Worm (Caenorhabditis elegans): ENCODE results near the gene xrn-2.

The xrn-2 gene

ce11 chrII:14129191-14129590 is 26.4 kb upstream of the xrn-2 start:
- no peak for TF ChIP-seq ceh-36 (tag; optimal IDR thresholded peaks at IDR 0.05)
- no peak for TF ChIP-seq ceh-13 (GFP tag; optimal IDR thresholded peaks at IDR 0.05)
- TF ChIP-seq F13C5.2 (tag; optimal IDR thresholded peaks at IDR 0.05), result no peak
- TF ChIP-seq tra-4 (tag; optimal IDR thresholded peaks at IDR 0.05), result no peak
- no peak for TF ChIP-seq hmg-4 (GFP tag; optimal IDR thresholded peaks at IDR 0.05)
- TF ChIP-seq scrt-1 (GFP tag; IDR thresholded peaks at IDR 0.05), result no peak
- no peak for TF ChIP-seq ama-1 (optimal IDR thresholded peaks at IDR 0.05)
- no peak for TF ChIP-seq B0310.2 (tag; optimal IDR thresholded peaks at IDR 0.05)
- no peak for TF ChIP-seq pes-1 (GFP tag; IDR thresholded peaks at IDR 0.05)
- TF ChIP-seq tbx-37 (GFP tag; conservative IDR thresholded peaks at IDR 0.05), result no peak
- no peak for TF ChIP-seq aly-1 (tag; optimal IDR thresholded peaks at IDR 0.05)
- TF ChIP-seq hmbx-1 (tag; optimal IDR thresholded peaks at IDR 0.05), result no peak
- TF ChIP-seq tbx-11 (GFP tag; IDR thresholded peaks at IDR 0.05), result no peak
- TF ChIP-seq ets-7 (tag; optimal IDR thresholded peaks at IDR 0.05), result no peak
- no peak for TF ChIP-seq hnd-1 (tag; optimal IDR thresholded peaks at IDR 0.05)
- no peak for TF ChIP-seq sea-1 (GFP tag; conservative IDR thresholded peaks at IDR 0.05)
- TF ChIP-seq flt-1 (GFP tag; IDR thresholded peaks at IDR 0.05), result no peak

ce11 chrII:14132733-14133132 is 22.8 kb upstream of the xrn-2 start, which contains the start of gene algn-3:
algn-3 (minus strand) TSS chrII:14132833.
- TF ChIP-seq hnd-1 (tag; optimal IDR thresholded peaks at IDR 0.05), result no peak
- no peak for TF ChIP-seq ceh-13 (GFP tag; optimal IDR thresholded peaks at IDR 0.05)
- no peak for TF ChIP-seq flt-1 (GFP tag; IDR thresholded peaks at IDR 0.05)
- TF ChIP-seq pes-1 (GFP tag; IDR thresholded peaks at IDR 0.05), result no peak
- no peak for TF ChIP-seq sea-1 (GFP tag; conservative IDR thresholded peaks at IDR 0.05)
- no peak for TF ChIP-seq hmg-4 (GFP tag; optimal IDR thresholded peaks at IDR 0.05)
- TF ChIP-seq ceh-36 (tag; optimal IDR thresholded peaks at IDR 0.05), result no peak
- TF ChIP-seq tbx-37 (GFP tag; conservative IDR thresholded peaks at IDR 0.05), result no peak
- TF ChIP-seq ets-7 (tag; optimal IDR thresholded peaks at IDR 0.05), result no peak
- TF ChIP-seq aly-1 (tag; optimal IDR thresholded peaks at IDR 0.05), result no peak
- TF ChIP-seq B0310.2 (tag; optimal IDR thresholded peaks at IDR 0.05), result no peak
- no peak for TF ChIP-seq ama-1 (optimal IDR thresholded peaks at IDR 0.05)
- TF ChIP-seq tra-4 (tag; optimal IDR thresholded peaks at IDR 0.05), result no peak

- TF ChIP-seq aly-1 (tag; optimal IDR thresholded peaks at IDR 0.05) (no peak), ets-7 (tag; optimal IDR thresholded peaks at IDR 0.05) (no peak), pes-1 (GFP tag; IDR thresholded peaks at IDR 0.05) (no peak), flt-1 (GFP tag; IDR thresholded peaks at IDR 0.05) (no peak), hmg-4 (GFP tag; optimal IDR thresholded peaks at IDR 0.05) (no peak), B0310.2 (tag; optimal IDR thresholded peaks at IDR 0.05) (no peak)
These were observed 19.3 kb upstream of the xrn-2 start for ce11 chrII:14136302-14136701.

ce11 chrII:14137538-14137937 is 18.0 kb upstream of the xrn-2 start, which contains the start of gene K09E4.1:
K09E4.1 (plus strand) TSS chrII:14137838.
- TF ChIP-seq hmg-4 (GFP tag; optimal IDR thresholded peaks at IDR 0.05), result no peak
- no peak for TF ChIP-seq F13C5.2 (tag; optimal IDR thresholded peaks at IDR 0.05)
- no peak for TF ChIP-seq hmbx-1 (tag; optimal IDR thresholded peaks at IDR 0.05)
- TF ChIP-seq aly-1 (tag; optimal IDR thresholded peaks at IDR 0.05), result no peak
- no peak for TF ChIP-seq ets-7 (tag; optimal IDR thresholded peaks at IDR 0.05)
- no peak for TF ChIP-seq tbx-37 (GFP tag; conservative IDR thresholded peaks at IDR 0.05)
- no peak for TF ChIP-seq pes-1 (GFP tag; IDR thresholded peaks at IDR 0.05)
- TF ChIP-seq scrt-1 (GFP tag; IDR thresholded peaks at IDR 0.05), result no peak
- TF ChIP-seq ceh-13 (GFP tag; optimal IDR thresholded peaks at IDR 0.05), result no peak
- no peak for TF ChIP-seq ceh-36 (tag; optimal IDR thresholded peaks at IDR 0.05)
- TF ChIP-seq tbx-11 (GFP tag; IDR thresholded peaks at IDR 0.05), result no peak
- TF ChIP-seq tra-4 (tag; optimal IDR thresholded peaks at IDR 0.05), result no peak

ce11 chrII:14138849-14139419 is 16.6 kb upstream of the xrn-2 start:
- no peak for TF ChIP-seq tra-4 (tag; optimal IDR thresholded peaks at IDR 0.05)
- no peak for TF ChIP-seq F13C5.2 (tag; optimal IDR thresholded peaks at IDR 0.05)
- no peak for TF ChIP-seq B0310.2 (tag; optimal IDR thresholded peaks at IDR 0.05)
- TF ChIP-seq ceh-36 (tag; optimal IDR thresholded peaks at IDR 0.05), result no peak
- TF ChIP-seq ets-7 (tag; optimal IDR thresholded peaks at IDR 0.05), result no peak
- no peak for TF ChIP-seq aly-1 (tag; optimal IDR thresholded peaks at IDR 0.05)
- no peak for TF ChIP-seq scrt-1 (GFP tag; IDR thresholded peaks at IDR 0.05)
- TF ChIP-seq tbx-37 (GFP tag; conservative IDR thresholded peaks at IDR 0.05), result no peak

ce11 chrII:14142098-14142554 is 13.4 kb upstream of the xrn-2 start, which contains the start of gene cacn-1:
cacn-1 (minus strand) TSS chrII:14142148.
- 0 out of 2 replicates have a peak, but pooled peaks have one; percentile 21 for TF ChIP-seq flt-1 (GFP tag; IDR thresholded peaks at IDR 0.05)

ce11 chrII:14143838-14144268 is 11.7 kb upstream of the xrn-2 start, which contains the start of gene W03H9.2:
W03H9.2 (minus strand) TSS chrII:14143869.
- 0 out of 2 replicates have a peak, but pooled peaks have one; percentile 49 for TF ChIP-seq flt-1 (GFP tag; IDR thresholded peaks at IDR 0.05)
- TF ChIP-seq ceh-36 (tag; optimal IDR thresholded peaks at IDR 0.05), result no peak
- TF ChIP-seq hnd-1 (tag; optimal IDR thresholded peaks at IDR 0.05), result peak; percentile 55
- TF ChIP-seq hmbx-1 (tag; optimal IDR thresholded peaks at IDR 0.05), result peak; percentile 56
- no peak for TF ChIP-seq scrt-1 (GFP tag; IDR thresholded peaks at IDR 0.05)
- TF ChIP-seq hmg-4 (GFP tag; optimal IDR thresholded peaks at IDR 0.05), result peak; percentile 68
- peak; percentile 46 for TF ChIP-seq aly-1 (tag; optimal IDR thresholded peaks at IDR 0.05)
- peak; percentile 68 for TF ChIP-seq ets-7 (tag; optimal IDR thresholded peaks at IDR 0.05)
- no peak for TF ChIP-seq ama-1 (optimal IDR thresholded peaks at IDR 0.05)
- TF ChIP-seq B0310.2 (tag; optimal IDR thresholded peaks at IDR 0.05), result peak; percentile 70
- TF ChIP-seq tra-4 (tag; optimal IDR thresholded peaks at IDR 0.05), result no peak
- TF ChIP-seq pes-1 (GFP tag; IDR thresholded peaks at IDR 0.05), result peak; percentile 76
- TF ChIP-seq F13C5.2 (tag; optimal IDR thresholded peaks at IDR 0.05), result peak; percentile 77
- peak; percentile 68; the same call in 1 of the 2 replicates for TF ChIP-seq tbx-37 (GFP tag; conservative IDR thresholded peaks at IDR 0.05)
- 0 out of 2 replicates have a peak, but pooled peaks have one; percentile 19 for TF ChIP-seq tbx-11 (GFP tag; IDR thresholded peaks at IDR 0.05)
- TF ChIP-seq ceh-13 (GFP tag; optimal IDR thresholded peaks at IDR 0.05), result peak; percentile 52
- no peak for TF ChIP-seq sea-1 (GFP tag; conservative IDR thresholded peaks at IDR 0.05)
